Worm (Caenorhabditis elegans) whole organism, young adult: ENCODE results near the gene R05G6.10.

ENCODE experiments used
- B0019.2 ChIP-seq: fragments of 200-800 bp; sonication (Bioruptor generic); conservative IDR thresholded peaks from 2 replicates; pipeline ENCODE4 v1.3.6; 2022; ENCODE audit warnings: missing genetic modification reagents, missing genetic modification characterization, missing compliant biosample characterization
- B0035.1 ChIP-seq: sonication (generic microtip); optimal IDR thresholded peaks from 2 replicates; lab custom pipeline; 2016; ENCODE audit warnings: missing genetic modification characterization, mild to moderate bottlenecking, missing compliant biosample characterization, missing genotype, missing genetic modification reagents
- B0336.3 ChIP-seq: fragments of 200-800 bp; sonication (Bioruptor generic); IDR thresholded peaks from 2 replicates; pipeline ENCODE4 v1.3.6; 2022; ENCODE audit warnings: missing genetic modification characterization, missing compliant biosample characterization
- C17E4.6 ChIP-seq: fragments of 200-800 bp; sonication (Bioruptor generic); IDR thresholded peaks from 2 replicates; pipeline ENCODE4 v1.3.6; 2022; ENCODE audit warnings: missing genetic modification reagents, missing genetic modification characterization, missing compliant biosample characterization
- F22D6.2 ChIP-seq: sonication (generic microtip); optimal IDR thresholded peaks from 2 replicates; lab custom pipeline; 2016; ENCODE audit warnings: mild to moderate bottlenecking, missing genetic modification characterization, missing compliant biosample characterization
- F23B12.7 ChIP-seq: sonication (generic microtip); optimal IDR thresholded peaks from 2 replicates; lab custom pipeline; 2017; ENCODE audit warnings: missing genetic modification characterization, mild to moderate bottlenecking, missing compliant biosample characterization, antibody characterized with exemption, moderate library complexity; ENCODE audit not compliant: insufficient read depth
- F39B2.1 ChIP-seq: fragments of 200-800 bp; sonication (Bioruptor generic); IDR thresholded peaks from 2 replicates; pipeline ENCODE4 v1.3.6; 2022; ENCODE audit warnings: missing genetic modification reagents, missing genetic modification characterization, missing compliant biosample characterization
- F55B11.4 ChIP-seq: sonication (generic microtip); optimal IDR thresholded peaks from 2 replicates; lab custom pipeline; 2016; ENCODE audit warnings: missing compliant biosample characterization, missing genetic modification characterization, borderline replicate concordance; ENCODE audit not compliant: insufficient read depth
- F57C9.4 ChIP-seq: sonication (generic microtip); optimal IDR thresholded peaks from 2 replicates; lab custom pipeline; 2017; ENCODE audit warnings: mild to moderate bottlenecking, missing genetic modification characterization, missing compliant biosample characterization
- T07F8.4 ChIP-seq: sonication (generic microtip); optimal IDR thresholded peaks from 2 replicates; lab custom pipeline; 2016; ENCODE audit warnings: mild to moderate bottlenecking, missing genetic modification characterization, moderate library complexity, missing compliant biosample characterization
- T26A5.8 ChIP-seq: sonication (generic microtip); optimal IDR thresholded peaks from 2 replicates; lab custom pipeline; 2016; ENCODE audit warnings: missing genetic modification characterization, missing compliant biosample characterization
- Y53G8AR.9 ChIP-seq: fragments of 200-800 bp; sonication (Bioruptor generic); conservative IDR thresholded peaks from 2 replicates; pipeline ENCODE4 v1.3.6; 2022; ENCODE audit warnings: missing genetic modification reagents, missing genetic modification characterization, missing compliant biosample characterization
- Y79H2A.3 ChIP-seq: fragments of 200-800 bp; sonication (Bioruptor generic); conservative IDR thresholded peaks from 2 replicates; pipeline ENCODE4 v1.3.6; 2022; ENCODE audit warnings: missing genetic modification reagents, missing genetic modification characterization, missing compliant biosample characterization
- Y95B8A.8 ChIP-seq: fragments of 200-800 bp; sonication (Bioruptor generic); IDR thresholded peaks from 2 replicates; pipeline ENCODE4 v1.3.6; 2022; ENCODE audit warnings: missing genetic modification reagents, missing genetic modification characterization, missing compliant biosample characterization
- aptf-3 ChIP-seq: fragments of 200-800 bp; sonication (Bioruptor generic); IDR thresholded peaks from 2 replicates; pipeline ENCODE4 v1.3.6; 2022; ENCODE audit warnings: missing genetic modification characterization, missing compliant biosample characterization
- atf-7 ChIP-seq: sonication (generic microtip); optimal IDR thresholded peaks from 2 replicates; lab custom pipeline; 2017; ENCODE audit warnings: mild to moderate bottlenecking, missing genetic modification characterization, missing compliant biosample characterization
- attf-5 ChIP-seq: fragments of 200-800 bp; sonication (Bioruptor generic); optimal IDR thresholded peaks from 2 replicates; lab custom pipeline; 2018; ENCODE audit warnings: mild to moderate bottlenecking, missing genetic modification characterization, missing compliant biosample characterization
- cebp-1 ChIP-seq, 2 experiments: fragments of 200-800 bp in 1 of 2; sonication (Bioruptor generic) in 1 of 2; sonication (generic microtip) in 1 of 2; IDR thresholded peaks in 1 of 2; optimal IDR thresholded peaks in 1 of 2; 2 replicates each; pipeline versions ENCODE4 v1.3.6 to Lab custom; 2017 to 2022; ENCODE audit warnings: missing compliant biosample characterization in 2 of 2, missing genetic modification characterization in 2 of 2, mild to moderate bottlenecking in 1 of 2, missing genetic modification reagents in 1 of 2, moderate library complexity in 1 of 2
- ceh-100 ChIP-seq: fragments of 200-800 bp; sonication (Bioruptor generic); IDR thresholded peaks from 2 replicates; pipeline ENCODE4 v1.3.6; 2022; ENCODE audit warnings: missing genetic modification reagents, missing genetic modification characterization, missing compliant biosample characterization
- ceh-27 ChIP-seq: fragments of 200-800 bp; sonication (Bioruptor generic); optimal IDR thresholded peaks from 2 replicates; lab custom pipeline; 2018; ENCODE audit warnings: mild to moderate bottlenecking, missing genetic modification characterization, moderate library complexity, missing compliant biosample characterization
- ceh-58 ChIP-seq: fragments of 200-800 bp; sonication (Bioruptor generic); IDR thresholded peaks from 2 replicates; pipeline ENCODE4 v1.3.6; 2022; ENCODE audit warnings: missing genetic modification characterization, missing compliant biosample characterization
- ceh-91 ChIP-seq: fragments of 200-800 bp; sonication (Bioruptor generic); IDR thresholded peaks from 2 replicates; pipeline ENCODE4 v1.3.6; 2022; ENCODE audit warnings: missing genetic modification reagents, missing genetic modification characterization, missing compliant biosample characterization
- die-1 ChIP-seq: sonication (generic microtip); optimal IDR thresholded peaks from 2 replicates; lab custom pipeline; 2016; ENCODE audit warnings: missing genotype, mild to moderate bottlenecking, missing genetic modification characterization, missing compliant biosample characterization
- dpl-1 ChIP-seq: fragments of 150-350 bp; optimal IDR thresholded peaks from 2 replicates; lab custom pipeline; 2014; ENCODE audit warnings: missing biosample characterization, missing genetic modification reagents, missing genetic modification characterization
- egl-18 ChIP-seq: fragments of 200-800 bp; sonication (Bioruptor generic); IDR thresholded peaks from 2 replicates; pipeline ENCODE4 v1.3.6; 2022; ENCODE audit warnings: missing genetic modification reagents, missing genetic modification characterization, missing compliant biosample characterization
- egrh-3 ChIP-seq: fragments of 200-800 bp; sonication (Bioruptor generic); IDR thresholded peaks from 2 replicates; pipeline ENCODE4 v1.3.6; 2022; ENCODE audit warnings: missing genetic modification reagents, missing genetic modification characterization, missing compliant biosample characterization
- ets-4 ChIP-seq: fragments of 200-800 bp; sonication (Bioruptor generic); optimal IDR thresholded peaks from 2 replicates; lab custom pipeline; 2018; ENCODE audit warnings: mild to moderate bottlenecking, missing genetic modification characterization, missing compliant biosample characterization
- fkh-3 ChIP-seq: sonication (generic microtip); optimal IDR thresholded peaks from 2 replicates; lab custom pipeline; 2016; ENCODE audit warnings: mild to moderate bottlenecking, missing genetic modification characterization, missing compliant biosample characterization
- gei-17 ChIP-seq: fragments of 200-800 bp; sonication (Bioruptor generic); optimal IDR thresholded peaks from 2 replicates; lab custom pipeline; 2018; ENCODE audit warnings: mild to moderate bottlenecking, missing genetic modification characterization, missing compliant biosample characterization
- hmg-20 ChIP-seq: fragments of 200-800 bp; sonication (Bioruptor generic); IDR thresholded peaks from 2 replicates; pipeline ENCODE4 v1.3.6; 2022; ENCODE audit warnings: missing genetic modification reagents, missing genetic modification characterization, missing compliant biosample characterization
- lin-26 ChIP-seq: fragments of 200-800 bp; sonication (Bioruptor generic); IDR thresholded peaks from 2 replicates; pipeline ENCODE4 v1.3.6; 2022; ENCODE audit warnings: missing genetic modification reagents, missing genetic modification characterization, missing compliant biosample characterization
- lin-35 ChIP-seq, 3 experiments: fragments of 150-350 bp in 2 of 3; sonication (generic microtip) in 1 of 3; optimal IDR thresholded peaks; 2 replicates each; lab custom pipeline; 2014 to 2018; ENCODE audit warnings: missing biosample characterization in 3 of 3, missing genetic modification characterization in 3 of 3, missing genetic modification reagents in 3 of 3
- lin-54 ChIP-seq: fragments of 200-800 bp; sonication (Bioruptor generic); optimal IDR thresholded peaks from 2 replicates; lab custom pipeline; 2018; ENCODE audit warnings: mild to moderate bottlenecking, missing genetic modification characterization, missing compliant biosample characterization
- lsy-27 ChIP-seq: sonication (generic microtip); optimal IDR thresholded peaks from 2 replicates; lab custom pipeline; 2017; ENCODE audit warnings: missing genetic modification characterization, mild to moderate bottlenecking, missing compliant biosample characterization, antibody characterized with exemption, missing genotype, borderline replicate concordance; ENCODE audit not compliant: insufficient read depth
- madf-3 ChIP-seq: fragments of 200-800 bp; sonication (Bioruptor generic); IDR thresholded peaks from 2 replicates; pipeline ENCODE4 v1.3.6; 2022; ENCODE audit warnings: missing genetic modification reagents, missing genetic modification characterization, missing compliant biosample characterization
- madf-6 ChIP-seq: fragments of 200-800 bp; sonication (Bioruptor generic); IDR thresholded peaks from 2 replicates; pipeline ENCODE4 v1.3.6; 2022; ENCODE audit warnings: missing genetic modification reagents, missing genetic modification characterization, missing compliant biosample characterization
- nfya-1 ChIP-seq: sonication (generic microtip); optimal IDR thresholded peaks from 2 replicates; lab custom pipeline; 2017; ENCODE audit warnings: antibody characterized with exemption, missing compliant biosample characterization, missing genetic modification characterization, borderline replicate concordance; ENCODE audit not compliant: insufficient read depth
- nhr-120 ChIP-seq: fragments of 200-800 bp; sonication (Bioruptor generic); IDR thresholded peaks from 2 replicates; pipeline ENCODE4 v1.3.6; 2022; ENCODE audit warnings: missing genetic modification characterization, missing compliant biosample characterization
- nhr-27 ChIP-seq: fragments of 200-800 bp; sonication (Bioruptor generic); optimal IDR thresholded peaks from 2 replicates; lab custom pipeline; 2018; ENCODE audit warnings: mild to moderate bottlenecking, missing genetic modification characterization, moderate library complexity, missing compliant biosample characterization
- pha-4 ChIP-seq: fragments of 150-350 bp; sonication (generic microtip); optimal IDR thresholded peaks from 2 replicates; lab custom pipeline; 2014; ENCODE audit warnings: missing biosample characterization, missing genetic modification reagents, missing genetic modification characterization
- rcor-1 ChIP-seq: fragments of 200-800 bp; sonication (Bioruptor generic); IDR thresholded peaks from 2 replicates; pipeline ENCODE4 v1.3.6; 2022; ENCODE audit warnings: missing genetic modification reagents, missing genetic modification characterization, missing compliant biosample characterization
- sea-2 ChIP-seq: fragments of 200-800 bp; sonication (Bioruptor generic); IDR thresholded peaks from 2 replicates; pipeline ENCODE4 v1.3.6; 2022; ENCODE audit warnings: missing genetic modification characterization, missing compliant biosample characterization
- tlf-1 ChIP-seq: fragments of 200-800 bp; sonication (Bioruptor generic); optimal IDR thresholded peaks from 2 replicates; lab custom pipeline; 2018; ENCODE audit warnings: mild to moderate bottlenecking, missing genetic modification characterization, missing compliant biosample characterization
- xnd-1 ChIP-seq: sonication (generic microtip); optimal IDR thresholded peaks from 2 replicates; lab custom pipeline; 2016; ENCODE audit warnings: missing genotype, missing genetic modification reagents, missing genetic modification characterization, missing compliant biosample characterization
- ztf-18 ChIP-seq: sonication (generic microtip); optimal IDR thresholded peaks from 2 replicates; lab custom pipeline; 2016; ENCODE audit warnings: missing genotype, mild to moderate bottlenecking, missing genetic modification characterization, missing compliant biosample characterization
- ztf-22 ChIP-seq: fragments of 200-800 bp; sonication (Bioruptor generic); optimal IDR thresholded peaks from 2 replicates; lab custom pipeline; 2018; ENCODE audit warnings: mild to moderate bottlenecking, missing genetic modification characterization, moderate library complexity, missing compliant biosample characterization
- ztf-26 ChIP-seq: sonication (generic microtip); optimal IDR thresholded peaks from 2 replicates; lab custom pipeline; 2017; ENCODE audit warnings: missing genetic modification characterization, missing compliant biosample characterization
- ztf-28 ChIP-seq: fragments of 200-800 bp; sonication (Bioruptor generic); IDR thresholded peaks from 2 replicates; pipeline ENCODE4 v1.3.6; 2022; ENCODE audit warnings: missing genetic modification reagents, missing genetic modification characterization, missing compliant biosample characterization
- ztf-6 ChIP-seq: fragments of 200-800 bp; sonication (Bioruptor generic); IDR thresholded peaks from 2 replicates; pipeline ENCODE4 v1.3.6; 2022; ENCODE audit warnings: missing genetic modification reagents, missing genetic modification characterization, missing compliant biosample characterization

Gene R05G6.10

ce11 chrIV:7551254-7551653, 8.9 kb upstream of the R05G6.10 start (continued):
- TF ChIP-seq ztf-28 = no peak
- TF ChIP-seq atf-7 (tag; lab: Kevin White, UChicago) = no peak
- TF ChIP-seq madf-3 (GFP tag; lab: Robert Waterston, UW) = no peak
- no peak for TF ChIP-seq lsy-27 (tag; lab: Kevin White, UChicago)
- TF ChIP-seq lin-54 = no peak
- TF ChIP-seq nfya-1 = no peak
- TF ChIP-seq ztf-6 (GFP tag; lab: Robert Waterston, UW) = no peak
- peak; percentile 43; the same call in 1 of the 2 replicates for TF ChIP-seq Y95B8A.8 (GFP tag; lab: Robert Waterston, UW)
- no peak for TF ChIP-seq nhr-27 (tag; lab: Kevin White, UChicago)
- no peak for TF ChIP-seq F57C9.4 (tag; lab: Kevin White, UChicago)
- no peak for TF ChIP-seq nhr-120 (GFP tag; lab: Robert Waterston, UW)
- TF ChIP-seq ceh-91 (GFP tag; lab: Robert Waterston, UW) = no peak
- 0 out of 2 replicates have a peak, but pooled peaks have one; percentile 37 for TF ChIP-seq B0336.3
- TF ChIP-seq F22D6.2 (tag; lab: Kevin White, UChicago) = no peak
- no peak for TF ChIP-seq ztf-18
- no peak for TF ChIP-seq xnd-1
- TF ChIP-seq ets-4 = no peak
- no peak for TF ChIP-seq ceh-100 (GFP tag; lab: Robert Waterston, UW)
- no peak for TF ChIP-seq B0019.2 (GFP tag; lab: Robert Waterston, UW)
- TF ChIP-seq Y79H2A.3 = no peak
- no peak for TF ChIP-seq egrh-3 (GFP tag; lab: Robert Waterston, UW)
- no peak for TF ChIP-seq attf-5 (GFP tag; lab: Kevin White, UChicago)
- peak; percentile 16 for TF ChIP-seq tlf-1 (GFP tag; lab: Kevin White, UChicago)
- TF ChIP-seq die-1 (tag; lab: Kevin White, UChicago) = no peak
- TF ChIP-seq ztf-26 (tag; lab: Kevin White, UChicago) = no peak
- no peak for TF ChIP-seq Y53G8AR.9 (GFP tag; lab: Robert Waterston, UW)
- no peak for TF ChIP-seq pha-4
- TF ChIP-seq ztf-22 (GFP tag; lab: Kevin White, UChicago) = no peak
- TF ChIP-seq F23B12.7 (tag; lab: Kevin White, UChicago) = no peak
- TF ChIP-seq ceh-58 = no peak
- TF ChIP-seq lin-35 (GFP tag; optimal IDR thresholded peaks at IDR 0.05; lab: Kevin White, UChicago) = no peak
- TF ChIP-seq gei-17 (GFP tag; lab: Kevin White, UChicago) = no peak
- peak; percentile 42; the same call in 1 of the 2 replicates for TF ChIP-seq madf-6 (GFP tag; lab: Robert Waterston, UW)
- no peak for TF ChIP-seq lin-26 (GFP tag; lab: Robert Waterston, UW)
- no peak for TF ChIP-seq T26A5.8 (tag; lab: Kevin White, UChicago)
- no peak for TF ChIP-seq rcor-1 (GFP tag; lab: Robert Waterston, UW)
- TF ChIP-seq F39B2.1 (GFP tag; lab: Robert Waterston, UW) = no peak
- no peak for TF ChIP-seq C17E4.6 (GFP tag; lab: Robert Waterston, UW)
- TF ChIP-seq cebp-1 (GFP tag; IDR thresholded peaks at IDR 0.05; lab: Robert Waterston, UW) = no peak
- no peak for TF ChIP-seq cebp-1 (tag; optimal IDR thresholded peaks at IDR 0.05; lab: Kevin White, UChicago)
- no peak for TF ChIP-seq T07F8.4 (tag; lab: Kevin White, UChicago)
- TF ChIP-seq sea-2 (GFP tag; lab: Robert Waterston, UW) = no peak
- TF ChIP-seq ceh-27 (GFP tag; lab: Kevin White, UChicago) = no peak
- TF ChIP-seq egl-18 = no peak
- no peak for TF ChIP-seq F55B11.4
- TF ChIP-seq fkh-3 (tag; lab: Kevin White, UChicago) = no peak
- TF ChIP-seq dpl-1 (GFP tag; lab: Kevin White, UChicago) = no peak
- TF ChIP-seq hmg-20 (GFP tag; lab: Robert Waterston, UW) = no peak
- TF ChIP-seq B0035.1 (tag; lab: Kevin White, UChicago) = no peak
- TF ChIP-seq aptf-3 (GFP tag; lab: Robert Waterston, UW) = no peak
